Fruit fly (Drosophila melanogaster): ENCODE measurements around the gene Mur11Da.

dm6 chrX:13012289-13012688 is 44.6 kb downstream of the Mur11Da start:
- TF ChIP-seq Gug (GFP tag; IDR thresholded peaks at IDR 0.05) (no peak), Sox102F (GFP tag; optimal IDR thresholded peaks at IDR 0.05) (no peak), CG16779 (tag; optimal IDR thresholded peaks at IDR 0.05) (no peak), Met (GFP tag; optimal IDR thresholded peaks at IDR 0.05) (no peak), CG8119 (GFP tag; IDR thresholded peaks at IDR 0.05) (no peak), fd85E (GFP tag; optimal IDR thresholded peaks at IDR 0.05) (no peak), lz (GFP tag; optimal IDR thresholded peaks at IDR 0.05) (no peak), Sox14 (GFP tag; optimal IDR thresholded peaks at IDR 0.05) (no peak), ss (GFP tag; optimal IDR thresholded peaks at IDR 0.05) (no peak), dac (GFP tag; optimal IDR thresholded peaks at IDR 0.05) (no peak), vri (GFP tag; optimal IDR thresholded peaks at IDR 0.05) (no peak)

All from whole organism, prepupa.